Worm (Caenorhabditis elegans): ENCODE results near the gene T05A7.3.

DNA sequence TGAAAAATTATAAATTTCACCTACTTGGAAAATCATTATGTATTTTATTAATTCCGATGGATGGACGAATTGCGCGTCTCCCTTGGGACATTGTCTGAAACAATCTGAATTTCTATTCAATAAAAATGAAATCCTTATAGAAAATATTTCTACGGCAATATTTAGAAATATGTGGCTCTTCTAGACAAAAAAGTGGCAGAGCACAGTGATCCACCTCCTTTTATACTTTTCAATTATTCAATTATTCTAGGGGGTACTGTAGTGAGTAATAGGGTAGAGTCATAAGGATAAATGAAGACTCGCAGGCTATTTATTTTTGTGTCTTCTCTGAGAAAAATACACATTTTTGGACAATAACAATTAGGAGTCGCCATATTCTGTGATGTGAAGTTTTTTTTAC, 12.4 kb upstream of the T05A7.3 start, which contains the start of gene T05A7.12:
- no peak for TF ChIP-seq ref-1 (GFP tag; conservative IDR thresholded peaks at IDR 0.05)
- no peak for TF ChIP-seq klf-2 (GFP tag; conservative IDR thresholded peaks at IDR 0.05)
- no peak for TF ChIP-seq T22C8.4 (GFP tag; IDR thresholded peaks at IDR 0.05)
- no peak for TF ChIP-seq cog-1 (tag; optimal IDR thresholded peaks at IDR 0.05)
- no peak for TF ChIP-seq tab-1 (GFP tag; IDR thresholded peaks at IDR 0.05)
- no peak for TF ChIP-seq ztf-23 (GFP tag; IDR thresholded peaks at IDR 0.05)
- no peak for TF ChIP-seq flt-1 (GFP tag; IDR thresholded peaks at IDR 0.05)
- no peak for TF ChIP-seq med-1 (GFP tag; optimal IDR thresholded peaks at IDR 0.05; ENCODE audit: insufficient read depth)
- TF ChIP-seq ztf-29 (GFP tag; IDR thresholded peaks at IDR 0.05) = no peak

All from whole organism, midembryonic.